Fruit fly (Drosophila melanogaster): ENCODE results near the gene pan.

DNA sequence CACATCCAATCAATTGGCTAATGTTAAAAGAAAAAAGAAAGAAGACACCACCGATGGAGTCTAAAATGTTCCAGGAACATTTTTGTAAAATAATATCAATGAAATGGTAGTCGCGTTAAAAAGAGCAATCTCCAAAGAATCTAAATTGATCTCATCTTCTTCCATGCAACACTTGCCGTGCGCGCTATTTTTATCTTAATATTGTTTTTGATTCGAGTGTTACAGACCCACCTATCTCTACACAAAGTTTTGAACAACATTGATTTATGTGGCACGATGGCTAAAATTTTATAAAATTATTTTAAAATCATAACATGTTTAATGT lies 25.2 kb upstream of the pan start:
- no peak for TF ChIP-seq CG8478 (optimal IDR thresholded peaks at IDR 0.05)
- no peak for TF ChIP-seq psq (optimal IDR thresholded peaks at IDR 0.05)
- TF ChIP-seq EcR (GFP tag; optimal IDR thresholded peaks at IDR 0.05): no peak
